Worm (Caenorhabditis elegans) whole organism, L4 larva: Measurements from ENCODE around the gene ttr-43.

Source experiments
- T20F7.1 ChIP-seq: fragments of 200-800 bp; sonication (Bioruptor generic); optimal IDR thresholded peaks from 2 replicates; lab custom pipeline; 2018; ENCODE audit warnings: mild to moderate bottlenecking, missing genetic modification characterization, missing compliant biosample characterization
- Y105C5A.15 ChIP-seq: fragments of 200-800 bp; sonication (Bioruptor generic); IDR thresholded peaks from 2 replicates; pipeline ENCODE4 v1.3.6; 2022; ENCODE audit warnings: missing genetic modification characterization, missing compliant biosample characterization
- Y48G9A.11 ChIP-seq: fragments of 200-800 bp; sonication (Bioruptor generic); IDR thresholded peaks from 2 replicates; pipeline ENCODE4 v1.3.6; 2022; ENCODE audit warnings: missing genetic modification reagents, missing genetic modification characterization, missing compliant biosample characterization
- ama-1 ChIP-seq: fragments of 150-350 bp; optimal IDR thresholded peaks from 2 replicates; lab custom pipeline; 2014; ENCODE audit warnings: inconsistent platforms, mixed read lengths
- ceh-82 ChIP-seq: sonication (generic microtip); optimal IDR thresholded peaks from 2 replicates; lab custom pipeline; 2017; ENCODE audit warnings: missing biosample characterization, missing genetic modification characterization
- ces-1 ChIP-seq: fragments of 150-350 bp; sonication (generic microtip); optimal IDR thresholded peaks from 4 replicates; lab custom pipeline; 2014; ENCODE audit warnings: missing biosample characterization, missing genetic modification reagents, missing genetic modification characterization
- cey-2 ChIP-seq: sonication (generic microtip); optimal IDR thresholded peaks from 3 replicates; lab custom pipeline; 2017; ENCODE audit warnings: missing genetic modification characterization, mild to moderate bottlenecking, missing compliant biosample characterization, antibody characterized with exemption, borderline replicate concordance; ENCODE audit not compliant: insufficient read depth
- dmd-6 ChIP-seq: fragments of 200-800 bp; sonication (Bioruptor generic); IDR thresholded peaks from 2 replicates; pipeline ENCODE4 v1.3.6; 2022; ENCODE audit warnings: missing genetic modification reagents, missing genetic modification characterization, missing compliant biosample characterization
- dmd-8 ChIP-seq: fragments of 200-800 bp; sonication (Bioruptor generic); IDR thresholded peaks from 2 replicates; pipeline ENCODE4 v1.3.6; 2022; ENCODE audit warnings: missing genetic modification characterization, missing compliant biosample characterization
- dmd-9 ChIP-seq: fragments of 200-800 bp; sonication (Bioruptor generic); IDR thresholded peaks from 2 replicates; pipeline ENCODE4 v1.3.6; 2022; ENCODE audit warnings: missing genetic modification reagents, missing genetic modification characterization, missing compliant biosample characterization
- dpl-1 ChIP-seq: fragments of 150-350 bp; optimal IDR thresholded peaks from 2 replicates; lab custom pipeline; 2014; ENCODE audit warnings: missing biosample characterization, missing genetic modification reagents, missing genetic modification characterization
- egl-27 ChIP-seq: sonication (generic microtip); optimal IDR thresholded peaks from 3 replicates; lab custom pipeline; 2017; ENCODE audit warnings: missing biosample characterization, missing genetic modification reagents, missing genetic modification characterization
- fkh-10 ChIP-seq: fragments of 150-350 bp; optimal IDR thresholded peaks from 2 replicates; lab custom pipeline; 2014; ENCODE audit warnings: missing biosample characterization, missing genetic modification reagents, missing genetic modification characterization
- gei-8 ChIP-seq: fragments of 200-800 bp; sonication (Bioruptor generic); optimal IDR thresholded peaks from 2 replicates; lab custom pipeline; 2018; ENCODE audit warnings: mild to moderate bottlenecking, missing genetic modification characterization, missing compliant biosample characterization
- hlh-11 ChIP-seq: fragments of 200-800 bp; sonication (Bioruptor generic); optimal IDR thresholded peaks from 2 replicates; lab custom pipeline; 2018; ENCODE audit warnings: mild to moderate bottlenecking, missing genetic modification characterization, missing compliant biosample characterization
- jun-1 ChIP-seq: fragments of 150-350 bp; optimal IDR thresholded peaks from 2 replicates; lab custom pipeline; 2014; ENCODE audit warnings: missing biosample characterization, missing genetic modification reagents, missing genetic modification characterization
- lim-7 ChIP-seq: fragments of 200-800 bp; sonication (Bioruptor generic); IDR thresholded peaks from 2 replicates; pipeline ENCODE4 v1.3.6; 2022; ENCODE audit warnings: missing genetic modification characterization, missing compliant biosample characterization
- lin-1 ChIP-seq: fragments of 200-800 bp; sonication (Bioruptor generic); IDR thresholded peaks from 2 replicates; pipeline ENCODE4 v1.3.6; 2022; ENCODE audit warnings: missing genetic modification reagents, missing genetic modification characterization, missing compliant biosample characterization
- lin-38 ChIP-seq: fragments of 200-800 bp; sonication (Bioruptor generic); IDR thresholded peaks from 2 replicates; pipeline ENCODE4 v1.3.6; 2022; ENCODE audit warnings: missing genetic modification reagents, missing genetic modification characterization, missing compliant biosample characterization
- lsy-2 ChIP-seq, 2 experiments: fragments of 150-350 bp in 1 of 2; sonication (generic microtip) in 1 of 2; optimal IDR thresholded peaks; 2 replicates each; lab custom pipeline; 2014 to 2017; ENCODE audit warnings: missing biosample characterization in 2 of 2, missing genetic modification characterization in 2 of 2
- nhr-10 ChIP-seq: fragments of 150-350 bp; optimal IDR thresholded peaks from 2 replicates; lab custom pipeline; 2014; ENCODE audit warnings: missing biosample characterization, missing genetic modification characterization
- nhr-11 ChIP-seq: fragments of 150-350 bp; optimal IDR thresholded peaks from 2 replicates; lab custom pipeline; 2014; ENCODE audit warnings: missing biosample characterization, missing genetic modification characterization
- nhr-111 ChIP-seq: fragments of 200-800 bp; sonication (Bioruptor generic); optimal IDR thresholded peaks from 2 replicates; lab custom pipeline; 2018; ENCODE audit warnings: mild to moderate bottlenecking, missing genetic modification characterization, missing compliant biosample characterization
- nhr-25 ChIP-seq: sonication (generic microtip); optimal IDR thresholded peaks from 2 replicates; lab custom pipeline; 2017; ENCODE audit warnings: missing genetic modification characterization, mild to moderate bottlenecking, missing compliant biosample characterization, antibody characterized with exemption, moderate library complexity, borderline replicate concordance; ENCODE audit not compliant: insufficient read depth
- nhr-42 ChIP-seq: fragments of 200-800 bp; sonication (Bioruptor generic); IDR thresholded peaks from 2 replicates; pipeline ENCODE4 v1.3.6; 2022; ENCODE audit warnings: missing genetic modification characterization, missing compliant biosample characterization
- pha-4 ChIP-seq, 2 experiments: fragments of 150-350 bp in 1 of 2; fragments of 200-800 bp in 1 of 2; sonication (Bioruptor generic) in 1 of 2; IDR thresholded peaks in 1 of 2; optimal IDR thresholded peaks in 1 of 2; 2 replicates each; pipeline versions ENCODE4 v1.3.6 to Lab custom; 2014 to 2022; ENCODE audit warnings: missing genetic modification characterization in 2 of 2, missing genetic modification reagents in 2 of 2, missing biosample characterization in 1 of 2, missing compliant biosample characterization in 1 of 2
- php-3 ChIP-seq: fragments of 200-800 bp; sonication (Bioruptor generic); IDR thresholded peaks from 2 replicates; pipeline ENCODE4 v1.3.6; 2022; ENCODE audit warnings: missing genetic modification reagents, missing genetic modification characterization, missing compliant biosample characterization
- pqm-1 ChIP-seq: sonication (generic microtip); optimal IDR thresholded peaks from 2 replicates; lab custom pipeline; 2017; ENCODE audit warnings: missing biosample characterization, missing genetic modification characterization
- set-16 ChIP-seq: fragments of 200-800 bp; sonication (Bioruptor generic); IDR thresholded peaks from 2 replicates; pipeline ENCODE4 v1.3.6; 2022; ENCODE audit warnings: missing genetic modification reagents, missing genetic modification characterization, missing compliant biosample characterization
- snpc-1.2 ChIP-seq: fragments of 200-800 bp; sonication (Bioruptor generic); IDR thresholded peaks from 2 replicates; pipeline ENCODE4 v1.3.6; 2022; ENCODE audit warnings: missing genetic modification reagents, missing genetic modification characterization, missing compliant biosample characterization
- snpc-4 ChIP-seq: fragments of 150-350 bp; optimal IDR thresholded peaks from 2 replicates; lab custom pipeline; 2014; ENCODE audit warnings: missing biosample characterization, missing genetic modification characterization
- spr-1 ChIP-seq: sonication (generic microtip); optimal IDR thresholded peaks from 2 replicates; lab custom pipeline; 2016; ENCODE audit warnings: mild to moderate bottlenecking, missing genetic modification characterization, missing compliant biosample characterization
- tag-97 ChIP-seq: fragments of 200-800 bp; sonication (Bioruptor generic); IDR thresholded peaks from 2 replicates; pipeline ENCODE4 v1.3.6; 2022; ENCODE audit warnings: missing genetic modification characterization, missing compliant biosample characterization
- unc-39 ChIP-seq: sonication (generic microtip); optimal IDR thresholded peaks from 2 replicates; lab custom pipeline; 2017; ENCODE audit warnings: missing biosample characterization, missing genetic modification characterization
- unc-62 ChIP-seq, 3 experiments: fragments of 150-350 bp in 1 of 3; sonication (generic microtip); optimal IDR thresholded peaks in 2 of 3; peaks in 1 of 3; 1 replicate in 1 of 3; 2 replicates in 2 of 3; lab custom pipeline; 2014 to 2017; ENCODE audit warnings: missing biosample characterization in 3 of 3, missing genetic modification characterization in 3 of 3, missing genetic modification reagents in 3 of 3, missing genotype in 1 of 3
- ztf-7 ChIP-seq: fragments of 150-350 bp; optimal IDR thresholded peaks from 2 replicates; lab custom pipeline; 2014; ENCODE audit warnings: missing biosample characterization, missing genetic modification characterization

ttr-43 gene

ce11 chrV:12575846-12576245 lies 14.7 kb downstream of the ttr-43 start:
- peak; percentile 58; the same call in 1 of the 2 replicates for TF ChIP-seq pha-4 (GFP tag; IDR thresholded peaks at IDR 0.05; lab: Robert Waterston, UW)
- no peak for TF ChIP-seq pha-4 (tag; optimal IDR thresholded peaks at IDR 0.05; lab: Kevin White, UChicago)
- peak; percentile 97 for TF ChIP-seq set-16 (GFP tag; lab: Robert Waterston, UW)
- no peak for TF ChIP-seq nhr-42 (GFP tag; lab: Robert Waterston, UW)

- TF ChIP-seq lim-7 (GFP tag; lab: Robert Waterston, UW): no peak
- TF ChIP-seq ces-1 (GFP tag; lab: Kevin White, UChicago): no peak
- TF ChIP-seq unc-39 (tag; lab: Kevin White, UChicago): no peak
- no peak for TF ChIP-seq dmd-8
- TF ChIP-seq dpl-1 (GFP tag; lab: Kevin White, UChicago): no peak
- TF ChIP-seq unc-62 (GFP tag; optimal IDR thresholded peaks at IDR 0.05 in 1 of 2; lab: Kevin White, UChicago): no peak
- TF ChIP-seq unc-62 (tag; optimal IDR thresholded peaks at IDR 0.05; lab: Kevin White, UChicago): no peak
- no peak for TF ChIP-seq cey-2 (tag; lab: Kevin White, UChicago)
- no peak for TF ChIP-seq hlh-11 (tag; lab: Kevin White, UChicago)
- no peak for TF ChIP-seq nhr-111 (GFP tag; lab: Kevin White, UChicago)
- TF ChIP-seq gei-8 (GFP tag; lab: Kevin White, UChicago): no peak
- no peak for TF ChIP-seq snpc-1.2 (GFP tag; lab: Robert Waterston, UW)
- no peak for TF ChIP-seq nhr-10 (tag; lab: Kevin White, UChicago)
- TF ChIP-seq lin-38: no peak
Measured at ce11 chrV:12570271-12570670, 20.2 kb downstream of the ttr-43 start.

- TF ChIP-seq ama-1 (lab: Kevin White, UChicago) (no peak), jun-1 (tag; lab: Kevin White, UChicago) (no peak)
Measured at ce11 chrV:12567850-12568249, 22.7 kb downstream of the ttr-43 start, which contains the start of gene E02A10.4. Gene E02A10.4, minus strand, starts transcription at chrV:12567950.

ce11 chrV:12567312-12567711 lies 23.2 kb downstream of the ttr-43 start:
- TF ChIP-seq lsy-2 (tag; optimal IDR thresholded peaks at IDR 0.05; lab: Kevin White, UChicago) (no peak), unc-62 (GFP tag; optimal IDR thresholded peaks at IDR 0.05 in 1 of 2; lab: Kevin White, UChicago) (peak in 1 of 2 experiments; percentile 97), unc-62 (tag; optimal IDR thresholded peaks at IDR 0.05; lab: Kevin White, UChicago) (no peak), snpc-4 (tag; lab: Kevin White, UChicago) (no peak)
- TF ChIP-seq, all 104 proteins: peak for 1

ce11 chrV:12564902-12565301 lies 25.6 kb downstream of the ttr-43 start:
- TF ChIP-seq egl-27 (tag; lab: Kevin White, UChicago) (no peak), ceh-82 (no peak), Y48G9A.11 (no peak), tag-97 (GFP tag; lab: Robert Waterston, UW) (no peak), fkh-10 (GFP tag; lab: Kevin White, UChicago) (no peak), pqm-1 (tag; lab: Kevin White, UChicago) (no peak), nhr-11 (no peak), php-3 (no peak), pha-4 (GFP tag; IDR thresholded peaks at IDR 0.05; lab: Robert Waterston, UW) (no peak), pha-4 (tag; optimal IDR thresholded peaks at IDR 0.05; lab: Kevin White, UChicago) (no peak), spr-1 (no peak)

- TF ChIP-seq lin-1 (no peak), ama-1 (lab: Kevin White, UChicago) (no peak), dmd-9 (no peak), ceh-82 (no peak), ztf-7 (tag; lab: Kevin White, UChicago) (no peak), Y105C5A.15 (0 out of 2 replicates have a peak, but pooled peaks have one; percentile 8), dmd-6 (GFP tag; lab: Robert Waterston, UW) (no peak), T20F7.1 (peak; percentile 19), nhr-25 (tag; lab: Kevin White, UChicago) (no peak)
- TF ChIP-seq, all 104 proteins: peak for 2
Measured at ce11 chrV:12563187-12563586, 27.3 kb downstream of the ttr-43 start, which contains the start of gene mrps-5. Gene mrps-5, plus strand, starts transcription at chrV:12563487.
